In the genomic region with DNA sequence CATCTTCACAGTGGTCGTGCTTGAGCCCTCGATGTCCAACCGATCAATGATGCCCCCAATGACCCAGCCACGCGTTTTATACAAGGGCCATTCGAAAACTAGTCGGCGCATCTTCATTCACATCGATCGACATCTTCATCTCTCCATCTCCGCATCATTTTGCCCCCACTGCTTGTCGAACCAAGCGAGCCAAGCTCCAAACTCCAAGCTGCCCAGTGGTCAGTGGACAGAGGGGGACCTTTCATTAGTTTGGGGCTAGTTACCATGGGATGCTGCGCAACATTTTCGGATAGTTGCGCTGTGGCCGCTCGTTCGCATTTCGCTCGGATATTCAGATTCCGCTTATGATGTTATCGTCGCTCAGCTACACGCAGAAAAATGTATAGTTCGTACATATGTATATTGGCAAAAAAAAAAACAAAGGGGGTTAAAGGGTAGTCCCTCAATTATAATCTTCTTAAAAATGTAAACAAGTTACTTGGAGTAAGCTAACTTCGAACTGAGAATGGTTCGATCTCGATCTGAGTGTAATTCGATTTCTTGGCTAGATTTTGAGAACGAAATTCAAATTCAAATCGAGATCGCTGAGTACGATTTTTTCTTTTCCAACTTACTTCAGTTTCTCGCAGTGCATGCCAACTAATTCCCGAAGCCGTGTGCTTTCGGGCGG, we compare ENCODE assay signal across 1 fruit fly cellular context.
TF ChIP-seq lines count a peak whose summit lies in the region.

A gene (minus strand): TSS at position 51 of the 670 bp plus-strand sequence.

TF ChIP-seq in whole organism, embryonic, 481 proteins besides CTCF, POLR2A, EP300 and RAD21 (continued from another document and continues in another):
- TF ChIP-seq vvl (GFP tag; IDR thresholded peaks at IDR 0.05; lab: Robert Waterston, UW) (peak; percentile 52), sc (optimal IDR thresholded peaks at IDR 0.05; lab: Kevin White, UChicago) (no peak), sc (GFP tag; optimal IDR thresholded peaks at IDR 0.05; lab: Kevin White, UChicago) (no peak), Ssrp (tag; optimal IDR thresholded peaks at IDR 0.05; lab: Kevin White, UChicago) (no peak), CG15601 (tag; optimal IDR thresholded peaks at IDR 0.05; lab: Kevin White, UChicago) (no peak), CG34224 (GFP tag; IDR thresholded peaks at IDR 0.05; lab: Robert Waterston, UW; ENCODE audit: partially characterized antibody) (no peak), Bteb2 (GFP tag; optimal IDR thresholded peaks at IDR 0.05; lab: Kevin White, UChicago) (no peak), CG6254 (GFP tag; optimal IDR thresholded peaks at IDR 0.05; lab: Kevin White, UChicago) (no peak), nerfin-1 (tag; optimal IDR thresholded peaks at IDR 0.05; lab: Kevin White, UChicago) (peak; percentile 1), CG17802 (tag; optimal IDR thresholded peaks at IDR 0.05; lab: Kevin White, UChicago) (no peak), CG1832 (GFP tag; optimal IDR thresholded peaks at IDR 0.05; lab: Kevin White, UChicago) (no peak), bsh (GFP tag; optimal IDR thresholded peaks at IDR 0.05; lab: Kevin White, UChicago) (no peak), fd3F (GFP tag; optimal IDR thresholded peaks at IDR 0.05; lab: Kevin White, UChicago) (no peak), CG4424 (GFP tag; optimal IDR thresholded peaks at IDR 0.05; lab: Kevin White, UChicago) (peak; percentile 42), cad (GFP tag; optimal IDR thresholded peaks at IDR 0.05; lab: Kevin White, UChicago) (no peak), Med (GFP tag; lab: Kevin White, UChicago) (peak; percentile 84), HmgZ (tag; optimal IDR thresholded peaks at IDR 0.05; lab: Kevin White, UChicago) (no peak), vnd (GFP tag; IDR thresholded peaks at IDR 0.05; lab: Robert Waterston, UW; ENCODE audit: partially characterized antibody) (no peak), tap (tag; optimal IDR thresholded peaks at IDR 0.05; lab: Kevin White, UChicago) (no peak), CG17361 (GFP tag; IDR thresholded peaks at IDR 0.05; lab: Robert Waterston, UW) (peak; percentile 44; the same call in 2 of the 3 replicates), danr (GFP tag; IDR thresholded peaks at IDR 0.05; lab: Robert Waterston, UW) (peak; percentile 53; the same call in 1 of the 2 replicates), mirr (GFP tag; optimal IDR thresholded peaks at IDR 0.05; lab: Kevin White, UChicago) (no peak), Nf-YB (GFP tag; optimal IDR thresholded peaks at IDR 0.05; lab: Kevin White, UChicago) (no peak), nom (GFP tag; optimal IDR thresholded peaks at IDR 0.05; lab: Kevin White, UChicago) (no peak), BEAF-32 (GFP tag; optimal IDR thresholded peaks at IDR 0.05; lab: Kevin White, UChicago) (no peak), cg (GFP tag; optimal IDR thresholded peaks at IDR 0.05; lab: Kevin White, UChicago) (no peak), tgo (GFP tag; IDR thresholded peaks at IDR 0.05; lab: Robert Waterston, UW) (peak; percentile 45; the same call in 2 of the 3 replicates), CG18599 (GFP tag; optimal IDR thresholded peaks at IDR 0.05; lab: Kevin White, UChicago) (peak; percentile 19), HLH4C (GFP tag; IDR thresholded peaks at IDR 0.05; lab: Robert Waterston, UW; ENCODE audit: partially characterized antibody) (no peak), Mes4 (GFP tag; optimal IDR thresholded peaks at IDR 0.05; lab: Kevin White, UChicago) (no peak), HHEX (GFP tag; optimal IDR thresholded peaks at IDR 0.05; lab: Kevin White, UChicago) (peak; percentile 14), lola (GFP tag; optimal IDR thresholded peaks at IDR 0.05; lab: Kevin White, UChicago) (no peak), CG12155 (GFP tag; optimal IDR thresholded peaks at IDR 0.05; lab: Kevin White, UChicago) (no peak), Meics (GFP tag; optimal IDR thresholded peaks at IDR 0.05; lab: Kevin White, UChicago) (peak; percentile 33), CG6654 (GFP tag; optimal IDR thresholded peaks at IDR 0.05; lab: Kevin White, UChicago) (no peak), pnt (GFP tag; optimal IDR thresholded peaks at IDR 0.05; lab: Kevin White, UChicago) (peak; percentile 45), CG14965 (GFP tag; optimal IDR thresholded peaks at IDR 0.05; lab: Kevin White, UChicago; ENCODE audit: borderline replicate concordance) (no peak), CG8944 (GFP tag; optimal IDR thresholded peaks at IDR 0.05; lab: Kevin White, UChicago) (no peak), Sox102F (GFP tag; optimal IDR thresholded peaks at IDR 0.05; lab: Kevin White, UChicago) (peak; percentile 63), Dp (GFP tag; optimal IDR thresholded peaks at IDR 0.05; lab: Kevin White, UChicago) (no peak), slbo (GFP tag; IDR thresholded peaks at IDR 0.05; lab: Robert Waterston, UW) (peak; percentile 53), CG4360 (GFP tag; IDR thresholded peaks at IDR 0.05; lab: Robert Waterston, UW) (no peak), dysf (GFP tag; IDR thresholded peaks at IDR 0.05; lab: Robert Waterston, UW) (peak; percentile 77), disco-r (GFP tag; optimal IDR thresholded peaks at IDR 0.05; lab: Kevin White, UChicago) (no peak), knrl (GFP tag; IDR thresholded peaks at IDR 0.05; lab: Robert Waterston, UW; ENCODE audit: partially characterized antibody) (no peak), CG34376 (GFP tag; optimal IDR thresholded peaks at IDR 0.05; lab: Kevin White, UChicago) (no peak), CG17829 (tag; optimal IDR thresholded peaks at IDR 0.05; lab: Kevin White, UChicago) (no peak), Lim3 (GFP tag; IDR thresholded peaks at IDR 0.05; lab: Robert Waterston, UW) (0 out of 2 replicates have a peak, but pooled peaks have one; percentile 10), ERR (GFP tag; optimal IDR thresholded peaks at IDR 0.05; lab: Kevin White, UChicago) (no peak), H15 (GFP tag; IDR thresholded peaks at IDR 0.05; lab: Robert Waterston, UW) (peak; percentile 61; the same call in 1 of the 3 replicates), ham (GFP tag; IDR thresholded peaks at IDR 0.05; lab: Robert Waterston, UW) (no peak), Side (GFP tag; optimal IDR thresholded peaks at IDR 0.05; lab: Kevin White, UChicago) (no peak), Hr51 (GFP tag; optimal IDR thresholded peaks at IDR 0.05; lab: Kevin White, UChicago) (peak in 1 of 2 experiments; percentile 71), Hr39 (optimal IDR thresholded peaks at IDR 0.05; lab: Kevin White, UChicago) (no peak), sim (GFP tag; IDR thresholded peaks at IDR 0.05; lab: Robert Waterston, UW) (no peak), lbe (GFP tag; optimal IDR thresholded peaks at IDR 0.05; lab: Kevin White, UChicago) (no peak), CG8359 (GFP tag; optimal IDR thresholded peaks at IDR 0.05; lab: Kevin White, UChicago; ENCODE audit: borderline replicate concordance) (no peak), Tbp (GFP tag; optimal IDR thresholded peaks at IDR 0.05; lab: Kevin White, UChicago) (no peak), tio (GFP tag; optimal IDR thresholded peaks at IDR 0.05; lab: Kevin White, UChicago) (no peak), Dip2 (GFP tag; IDR thresholded peaks at IDR 0.05; lab: Robert Waterston, UW) (no peak), kay (GFP tag; optimal IDR thresholded peaks at IDR 0.05; lab: Kevin White, UChicago) (no peak), CG10274 (GFP tag; optimal IDR thresholded peaks at IDR 0.05; lab: Kevin White, UChicago) (no peak), grn (GFP tag; optimal IDR thresholded peaks at IDR 0.05; lab: Kevin White, UChicago) (no peak), CG8388 (GFP tag; optimal IDR thresholded peaks at IDR 0.05; lab: Kevin White, UChicago) (no peak), CG2678 (tag; optimal IDR thresholded peaks at IDR 0.05; lab: Kevin White, UChicago) (peak; percentile 49), CG10959 (GFP tag; IDR thresholded peaks at IDR 0.05; lab: Robert Waterston, UW) (no peak), en (GFP tag; optimal IDR thresholded peaks at IDR 0.05; lab: Kevin White, UChicago) (no peak), CG14441 (GFP tag; IDR thresholded peaks at IDR 0.05; lab: Robert Waterston, UW) (peak; percentile 73), mam (GFP tag; optimal IDR thresholded peaks at IDR 0.05; lab: Kevin White, UChicago) (peak; percentile 23), CG12744 (GFP tag; optimal IDR thresholded peaks at IDR 0.05; lab: Kevin White, UChicago) (no peak), CG5180 (GFP tag; optimal IDR thresholded peaks at IDR 0.05; lab: Kevin White, UChicago) (peak; percentile 12), ttk (GFP tag; IDR thresholded peaks at IDR 0.05; lab: Robert Waterston, UW) (peak; percentile 58; the same call in 1 of the 2 replicates), CG16779 (GFP tag; IDR thresholded peaks at IDR 0.05; lab: Robert Waterston, UW) (no peak), CG2889 (GFP tag; IDR thresholded peaks at IDR 0.05; lab: Robert Waterston, UW) (0 out of 3 replicates have a peak, but pooled peaks have one; percentile 26), Dbx (GFP tag; IDR thresholded peaks at IDR 0.05; lab: Robert Waterston, UW) (no peak), CG11456 (GFP tag; IDR thresholded peaks at IDR 0.05; lab: Robert Waterston, UW) (0 out of 3 replicates have a peak, but pooled peaks have one; percentile 9), vfl (GFP tag; optimal IDR thresholded peaks at IDR 0.05; lab: Kevin White, UChicago) (no peak), Dfd (GFP tag; optimal IDR thresholded peaks at IDR 0.05; lab: Kevin White, UChicago) (no peak), CG4707 (GFP tag; optimal IDR thresholded peaks at IDR 0.05; lab: Kevin White, UChicago) (no peak), jumu (GFP tag; optimal IDR thresholded peaks at IDR 0.05; lab: Kevin White, UChicago) (peak; percentile 25), CG10979 (tag; optimal IDR thresholded peaks at IDR 0.05; lab: Kevin White, UChicago) (no peak), aop (GFP tag; IDR thresholded peaks at IDR 0.05; lab: Robert Waterston, UW) (no peak), CG6791 (GFP tag; IDR thresholded peaks at IDR 0.05; lab: Robert Waterston, UW; ENCODE audit: partially characterized antibody) (no peak), CG13424 (tag; optimal IDR thresholded peaks at IDR 0.05; lab: Kevin White, UChicago) (peak; percentile 38), CG15073 (GFP tag; optimal IDR thresholded peaks at IDR 0.05; lab: Kevin White, UChicago) (no peak), yki (optimal IDR thresholded peaks at IDR 0.05; lab: Kevin White, UChicago) (no peak), CG6854 (GFP tag; optimal IDR thresholded peaks at IDR 0.05; lab: Kevin White, UChicago) (no peak), sens (GFP tag; lab: Kevin White, UChicago) (peak; percentile 76), Hr3 (GFP tag; optimal IDR thresholded peaks at IDR 0.05; lab: Kevin White, UChicago) (peak; percentile 13), seq (GFP tag; IDR thresholded peaks at IDR 0.05; lab: Robert Waterston, UW) (peak; percentile 76), MBD-R2 (GFP tag; IDR thresholded peaks at IDR 0.05; lab: Robert Waterston, UW) (peak; percentile 15; the same call in 1 of the 2 replicates), sug (tag; optimal IDR thresholded peaks at IDR 0.05; lab: Kevin White, UChicago) (no peak), CG12219 (GFP tag; optimal IDR thresholded peaks at IDR 0.05; lab: Kevin White, UChicago) (no peak), pros (GFP tag; optimal IDR thresholded peaks at IDR 0.05; lab: Kevin White, UChicago) (no peak), maf-S (GFP tag; optimal IDR thresholded peaks at IDR 0.05; lab: Kevin White, UChicago) (no peak), CG8089 (GFP tag; optimal IDR thresholded peaks at IDR 0.05; lab: Kevin White, UChicago) (no peak), B-H2 (GFP tag; optimal IDR thresholded peaks at IDR 0.05; lab: Kevin White, UChicago) (no peak), chif (GFP tag; optimal IDR thresholded peaks at IDR 0.05; lab: Kevin White, UChicago) (no peak), Gsc (GFP tag; IDR thresholded peaks at IDR 0.05; lab: Robert Waterston, UW) (no peak), zfh1 (GFP tag; IDR thresholded peaks at IDR 0.05; lab: Robert Waterston, UW) (peak; percentile 43; the same call in 1 of the 3 replicates), klu (GFP tag; IDR thresholded peaks at IDR 0.05; lab: Robert Waterston, UW) (no peak), nerfin-2 (GFP tag; IDR thresholded peaks at IDR 0.05; lab: Robert Waterston, UW; ENCODE audit: partially characterized antibody) (no peak), ranshi (GFP tag; IDR thresholded peaks at IDR 0.05; lab: Robert Waterston, UW) (peak; percentile 39; the same call in 1 of the 2 replicates), CG15696 (tag; optimal IDR thresholded peaks at IDR 0.05; lab: Kevin White, UChicago) (no peak), Dip3 (GFP tag; optimal IDR thresholded peaks at IDR 0.05; lab: Kevin White, UChicago) (no peak), nau (GFP tag; optimal IDR thresholded peaks at IDR 0.05; lab: Kevin White, UChicago) (no peak), NC2β (GFP tag; optimal IDR thresholded peaks at IDR 0.05; lab: Kevin White, UChicago) (no peak), psq (GFP tag; optimal IDR thresholded peaks at IDR 0.05; lab: Kevin White, UChicago) (no peak), zf30C (GFP tag; optimal IDR thresholded peaks at IDR 0.05; lab: Kevin White, UChicago) (no peak), CG15011 (GFP tag; optimal IDR thresholded peaks at IDR 0.05; lab: Kevin White, UChicago) (no peak), PHDP (tag; optimal IDR thresholded peaks at IDR 0.05; lab: Kevin White, UChicago) (peak; percentile 28), h (optimal IDR thresholded peaks at IDR 0.05; lab: Kevin White, UChicago) (no peak), ind (GFP tag; optimal IDR thresholded peaks at IDR 0.05; lab: Kevin White, UChicago) (peak; percentile 23), CG8478 (optimal IDR thresholded peaks at IDR 0.05; lab: Kevin White, UChicago) (no peak), gem (tag; optimal IDR thresholded peaks at IDR 0.05; lab: Kevin White, UChicago) (peak; percentile 53), Deaf1 (tag; optimal IDR thresholded peaks at IDR 0.05; lab: Kevin White, UChicago) (no peak), E2f2 (GFP tag; IDR thresholded peaks at IDR 0.05; lab: Robert Waterston, UW) (peak; percentile 37; the same call in 1 of the 2 replicates), CG15479 (GFP tag; optimal IDR thresholded peaks at IDR 0.05; lab: Kevin White, UChicago) (no peak), stwl (tag; optimal IDR thresholded peaks at IDR 0.05; lab: Kevin White, UChicago) (no peak), ro (GFP tag; IDR thresholded peaks at IDR 0.05; lab: Robert Waterston, UW) (no peak), CG31365 (tag; optimal IDR thresholded peaks at IDR 0.05; lab: Kevin White, UChicago) (no peak), Doc3 (GFP tag; IDR thresholded peaks at IDR 0.05; lab: Robert Waterston, UW; ENCODE audit: partially characterized antibody) (no peak), bab2 (GFP tag; optimal IDR thresholded peaks at IDR 0.05; lab: Kevin White, UChicago) (peak; percentile 30), CG11695 (GFP tag; IDR thresholded peaks at IDR 0.05; lab: Robert Waterston, UW) (0 out of 3 replicates have a peak, but pooled peaks have one; percentile 55), CG16815 (GFP tag; optimal IDR thresholded peaks at IDR 0.05; lab: Kevin White, UChicago) (no peak), pum (GFP tag; optimal IDR thresholded peaks at IDR 0.05; lab: Kevin White, UChicago) (peak; percentile 46)
